Worm (Caenorhabditis elegans) whole organism, young adult: ENCODE data around the gene K04B12.2.

ENCODE experiments used
- C17E4.6 ChIP-seq: fragments of 200-800 bp; sonication (Bioruptor generic); IDR thresholded peaks from 2 replicates; pipeline ENCODE4 v1.3.6; 2022; ENCODE audit warnings: missing genetic modification reagents, missing genetic modification characterization, missing compliant biosample characterization
- D2030.7 ChIP-seq: fragments of 200-800 bp; sonication (Bioruptor generic); IDR thresholded peaks from 2 replicates; pipeline ENCODE4 v1.3.6; 2022; ENCODE audit warnings: missing genetic modification reagents, missing genetic modification characterization, missing compliant biosample characterization
- F22D6.2 ChIP-seq: sonication (generic microtip); optimal IDR thresholded peaks from 2 replicates; lab custom pipeline; 2016; ENCODE audit warnings: mild to moderate bottlenecking, missing genetic modification characterization, missing compliant biosample characterization
- F33H1.4 ChIP-seq: fragments of 200-800 bp; sonication (Bioruptor generic); IDR thresholded peaks from 2 replicates; pipeline ENCODE4 v1.3.6; 2022; ENCODE audit warnings: missing genetic modification reagents, missing genetic modification characterization, missing compliant biosample characterization
- F37B4.10 ChIP-seq: fragments of 200-800 bp; sonication (Bioruptor generic); IDR thresholded peaks from 2 replicates; pipeline ENCODE4 v1.3.6; 2022; ENCODE audit warnings: missing genetic modification characterization, missing compliant biosample characterization
- F55B11.4 ChIP-seq: sonication (generic microtip); optimal IDR thresholded peaks from 2 replicates; lab custom pipeline; 2016; ENCODE audit warnings: missing compliant biosample characterization, missing genetic modification characterization, borderline replicate concordance; ENCODE audit not compliant: insufficient read depth
- F57C9.4 ChIP-seq: sonication (generic microtip); optimal IDR thresholded peaks from 2 replicates; lab custom pipeline; 2017; ENCODE audit warnings: mild to moderate bottlenecking, missing genetic modification characterization, missing compliant biosample characterization
- Y53G8AR.9 ChIP-seq: fragments of 200-800 bp; sonication (Bioruptor generic); conservative IDR thresholded peaks from 2 replicates; pipeline ENCODE4 v1.3.6; 2022; ENCODE audit warnings: missing genetic modification reagents, missing genetic modification characterization, missing compliant biosample characterization
- akir-1 ChIP-seq: fragments of 200-800 bp; sonication (Bioruptor generic); optimal IDR thresholded peaks from 2 replicates; lab custom pipeline; 2018; ENCODE audit warnings: mild to moderate bottlenecking, missing genetic modification characterization, moderate library complexity, missing compliant biosample characterization
- ama-1 ChIP-seq, 3 experiments: fragments of 150-350 bp in 1 of 3; sonication (generic microtip) in 2 of 3; optimal IDR thresholded peaks; 2 replicates each; lab custom pipeline; 2014 to 2018; ENCODE audit warnings: missing biosample characterization in 2 of 3, missing genetic modification characterization in 2 of 3, missing genetic modification reagents in 2 of 3
- attf-5 ChIP-seq: fragments of 200-800 bp; sonication (Bioruptor generic); optimal IDR thresholded peaks from 2 replicates; lab custom pipeline; 2018; ENCODE audit warnings: mild to moderate bottlenecking, missing genetic modification characterization, missing compliant biosample characterization
- bed-2 ChIP-seq: fragments of 200-800 bp; sonication (Bioruptor generic); IDR thresholded peaks from 2 replicates; pipeline ENCODE4 v1.3.6; 2022; ENCODE audit warnings: missing genetic modification reagents, missing genetic modification characterization, missing compliant biosample characterization
- ceh-100 ChIP-seq: fragments of 200-800 bp; sonication (Bioruptor generic); IDR thresholded peaks from 2 replicates; pipeline ENCODE4 v1.3.6; 2022; ENCODE audit warnings: missing genetic modification reagents, missing genetic modification characterization, missing compliant biosample characterization
- ceh-58 ChIP-seq: fragments of 200-800 bp; sonication (Bioruptor generic); IDR thresholded peaks from 2 replicates; pipeline ENCODE4 v1.3.6; 2022; ENCODE audit warnings: missing genetic modification characterization, missing compliant biosample characterization
- ceh-91 ChIP-seq: fragments of 200-800 bp; sonication (Bioruptor generic); IDR thresholded peaks from 2 replicates; pipeline ENCODE4 v1.3.6; 2022; ENCODE audit warnings: missing genetic modification reagents, missing genetic modification characterization, missing compliant biosample characterization
- die-1 ChIP-seq: sonication (generic microtip); optimal IDR thresholded peaks from 2 replicates; lab custom pipeline; 2016; ENCODE audit warnings: missing genotype, mild to moderate bottlenecking, missing genetic modification characterization, missing compliant biosample characterization
- dpl-1 ChIP-seq: fragments of 150-350 bp; optimal IDR thresholded peaks from 2 replicates; lab custom pipeline; 2014; ENCODE audit warnings: missing biosample characterization, missing genetic modification reagents, missing genetic modification characterization
- efl-1 ChIP-seq: fragments of 150-350 bp; optimal IDR thresholded peaks from 2 replicates; lab custom pipeline; 2014; ENCODE audit warnings: missing biosample characterization, missing genetic modification reagents, missing genetic modification characterization
- egl-44 ChIP-seq: fragments of 200-800 bp; sonication (Bioruptor generic); IDR thresholded peaks from 2 replicates; pipeline ENCODE4 v1.3.6; 2022; ENCODE audit warnings: missing genetic modification reagents, missing genetic modification characterization, missing compliant biosample characterization
- fkh-3 ChIP-seq: sonication (generic microtip); optimal IDR thresholded peaks from 2 replicates; lab custom pipeline; 2016; ENCODE audit warnings: mild to moderate bottlenecking, missing genetic modification characterization, missing compliant biosample characterization
- him-1 ChIP-seq: sonication (generic microtip); optimal IDR thresholded peaks from 2 replicates; lab custom pipeline; 2016; ENCODE audit warnings: missing genotype, missing genetic modification reagents, missing genetic modification characterization, missing compliant biosample characterization
- lin-40 ChIP-seq: sonication (generic microtip); optimal IDR thresholded peaks from 2 replicates; lab custom pipeline; 2016; ENCODE audit warnings: missing genetic modification characterization, mild to moderate bottlenecking, missing compliant biosample characterization, missing genotype, missing genetic modification reagents
- lin-54 ChIP-seq: fragments of 200-800 bp; sonication (Bioruptor generic); optimal IDR thresholded peaks from 2 replicates; lab custom pipeline; 2018; ENCODE audit warnings: mild to moderate bottlenecking, missing genetic modification characterization, missing compliant biosample characterization
- lsl-1 ChIP-seq: fragments of 200-800 bp; sonication (Bioruptor generic); optimal IDR thresholded peaks from 2 replicates; lab custom pipeline; 2018; ENCODE audit warnings: mild to moderate bottlenecking, missing genetic modification characterization, moderate library complexity, missing compliant biosample characterization
- madf-6 ChIP-seq: fragments of 200-800 bp; sonication (Bioruptor generic); IDR thresholded peaks from 2 replicates; pipeline ENCODE4 v1.3.6; 2022; ENCODE audit warnings: missing genetic modification reagents, missing genetic modification characterization, missing compliant biosample characterization
- madf-8 ChIP-seq: fragments of 200-800 bp; sonication (Bioruptor generic); conservative IDR thresholded peaks from 2 replicates; pipeline ENCODE4 v1.3.6; 2022; ENCODE audit warnings: missing genetic modification reagents, missing genetic modification characterization, missing compliant biosample characterization
- mel-28 ChIP-seq: sonication (generic microtip); optimal IDR thresholded peaks from 2 replicates; lab custom pipeline; 2016; ENCODE audit warnings: borderline replicate concordance, mild to moderate bottlenecking, missing genetic modification characterization, missing compliant biosample characterization
- mes-4 ChIP-seq: sonication (generic microtip); optimal IDR thresholded peaks from 2 replicates; lab custom pipeline; 2016; ENCODE audit warnings: missing genotype, missing genetic modification characterization, missing compliant biosample characterization
- mxl-1 ChIP-seq: sonication (generic microtip); optimal IDR thresholded peaks from 2 replicates; lab custom pipeline; 2016; ENCODE audit warnings: missing genetic modification characterization, missing compliant biosample characterization
- nfya-1 ChIP-seq: sonication (generic microtip); optimal IDR thresholded peaks from 2 replicates; lab custom pipeline; 2017; ENCODE audit warnings: antibody characterized with exemption, missing compliant biosample characterization, missing genetic modification characterization, borderline replicate concordance; ENCODE audit not compliant: insufficient read depth
- nfya-2 ChIP-seq: fragments of 200-800 bp; sonication (Bioruptor generic); IDR thresholded peaks from 2 replicates; pipeline ENCODE4 v1.3.6; 2022; ENCODE audit warnings: missing genetic modification reagents, missing genetic modification characterization, missing compliant biosample characterization
- nfyb-1 ChIP-seq: fragments of 200-800 bp; sonication (Bioruptor generic); IDR thresholded peaks from 2 replicates; pipeline ENCODE4 v1.3.6; 2022; ENCODE audit warnings: missing genetic modification reagents, missing genetic modification characterization, missing compliant biosample characterization
- nhr-179 ChIP-seq: sonication (generic microtip); optimal IDR thresholded peaks from 2 replicates; lab custom pipeline; 2016; ENCODE audit warnings: mild to moderate bottlenecking, missing genetic modification characterization, missing compliant biosample characterization
- sea-2 ChIP-seq: fragments of 200-800 bp; sonication (Bioruptor generic); IDR thresholded peaks from 2 replicates; pipeline ENCODE4 v1.3.6; 2022; ENCODE audit warnings: missing genetic modification characterization, missing compliant biosample characterization
- snpc-1.3 ChIP-seq: sonication (generic microtip); optimal IDR thresholded peaks from 2 replicates; lab custom pipeline; 2017; ENCODE audit warnings: missing genetic modification characterization, mild to moderate bottlenecking, missing compliant biosample characterization, antibody characterized with exemption, moderate library complexity, missing genotype, missing genetic modification reagents; ENCODE audit not compliant: insufficient read depth
- sptf-2 ChIP-seq: fragments of 200-800 bp; sonication (Bioruptor generic); optimal IDR thresholded peaks from 2 replicates; lab custom pipeline; 2018; ENCODE audit warnings: mild to moderate bottlenecking, missing genetic modification characterization, missing compliant biosample characterization
- tbp1 ChIP-seq: fragments of 200-800 bp; sonication (Bioruptor generic); optimal IDR thresholded peaks from 2 replicates; lab custom pipeline; 2018; ENCODE audit warnings: mild to moderate bottlenecking, missing genetic modification characterization, missing compliant biosample characterization
- tlf-1 ChIP-seq: fragments of 200-800 bp; sonication (Bioruptor generic); optimal IDR thresholded peaks from 2 replicates; lab custom pipeline; 2018; ENCODE audit warnings: mild to moderate bottlenecking, missing genetic modification characterization, missing compliant biosample characterization
- zfh-2 ChIP-seq: fragments of 200-800 bp; sonication (Bioruptor generic); conservative IDR thresholded peaks from 2 replicates; pipeline ENCODE4 v1.3.6; 2022; ENCODE audit warnings: missing genetic modification reagents, missing genetic modification characterization, missing compliant biosample characterization
- ztf-25 ChIP-seq: fragments of 200-800 bp; sonication (Bioruptor generic); IDR thresholded peaks from 2 replicates; pipeline ENCODE4 v1.3.6; 2022; ENCODE audit warnings: missing genetic modification reagents, missing genetic modification characterization, missing compliant biosample characterization
- ztf-26 ChIP-seq: sonication (generic microtip); optimal IDR thresholded peaks from 2 replicates; lab custom pipeline; 2017; ENCODE audit warnings: missing genetic modification characterization, missing compliant biosample characterization
- ztf-3 ChIP-seq: fragments of 200-800 bp; sonication (Bioruptor generic); optimal IDR thresholded peaks from 2 replicates; lab custom pipeline; 2018; ENCODE audit warnings: mild to moderate bottlenecking, missing genetic modification characterization, missing compliant biosample characterization

The K04B12.2 gene

DNA sequence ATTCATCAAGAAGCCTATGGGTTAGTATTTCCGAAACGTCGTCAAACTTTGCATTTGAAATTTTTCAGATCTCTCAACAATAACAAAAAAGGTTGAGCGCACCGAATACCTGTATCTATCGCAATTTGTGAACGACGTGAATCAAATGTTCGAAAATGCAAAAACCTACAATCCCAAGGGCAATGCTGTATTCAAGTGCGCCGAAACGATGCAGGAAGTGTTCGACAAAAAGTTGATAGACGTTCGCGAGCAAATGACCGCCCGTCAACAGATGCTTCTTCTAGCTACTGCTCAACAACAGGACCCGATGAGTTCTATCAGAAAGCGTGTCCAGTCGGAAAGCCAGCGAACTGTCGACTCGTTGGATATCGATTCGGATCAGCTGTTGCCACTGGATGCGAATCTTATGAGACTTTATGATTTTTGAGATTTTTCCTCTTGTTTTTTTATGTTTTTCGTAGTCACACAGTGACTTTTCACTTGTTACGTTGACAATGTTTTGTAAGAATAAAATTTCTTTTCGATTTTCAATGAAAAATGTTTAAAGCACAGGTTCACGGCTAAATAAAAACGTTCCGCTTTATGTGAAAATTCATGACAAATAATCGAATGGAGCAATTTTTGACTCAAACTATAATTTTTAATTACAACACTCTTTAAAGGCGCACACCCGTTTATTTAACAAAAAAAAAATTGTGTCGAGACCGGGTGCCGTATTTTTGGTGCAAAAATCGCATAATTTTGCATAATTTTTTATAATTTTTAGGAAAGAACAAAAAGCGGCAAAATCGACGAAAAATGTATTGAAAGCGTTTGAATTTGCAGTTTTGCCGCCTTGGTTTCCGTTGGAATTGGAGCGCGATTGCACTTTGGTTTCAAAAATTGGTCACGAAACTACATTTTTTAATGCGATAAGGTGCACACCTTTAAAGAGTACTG, 30.2 kb downstream of the K04B12.2 start:
- TF ChIP-seq zfh-2 (GFP tag; lab: Robert Waterston, UW) (no peak), snpc-1.3 (tag; lab: Kevin White, UChicago) (no peak), F57C9.4 (no peak), tlf-1 (GFP tag; lab: Kevin White, UChicago) (no peak), ztf-26 (tag; lab: Kevin White, UChicago) (peak; percentile 68), egl-44 (no peak), F22D6.2 (tag; lab: Kevin White, UChicago) (no peak), him-1 (tag; lab: Kevin White, UChicago) (peak; percentile 3), ama-1 (optimal IDR thresholded peaks at IDR 0.05; lab: Kevin White, UChicago) (peak; percentile 92), ama-1 (GFP tag; optimal IDR thresholded peaks at IDR 0.05; lab: Kevin White, UChicago) (no peak), mxl-1 (tag; lab: Kevin White, UChicago) (no peak), Y53G8AR.9 (no peak), bed-2 (GFP tag; lab: Robert Waterston, UW) (no peak), nfyb-1 (no peak), F55B11.4 (tag; lab: Kevin White, UChicago) (no peak), lin-40 (tag; lab: Kevin White, UChicago) (no peak), lin-54 (GFP tag; lab: Kevin White, UChicago) (peak; percentile 45), akir-1 (GFP tag; lab: Kevin White, UChicago) (no peak), fkh-3 (tag; lab: Kevin White, UChicago) (no peak), lsl-1 (GFP tag; lab: Kevin White, UChicago) (peak; percentile 75), ceh-100 (GFP tag; lab: Robert Waterston, UW) (no peak), mel-28 (tag; lab: Kevin White, UChicago) (no peak), nhr-179 (tag; lab: Kevin White, UChicago) (no peak), ztf-25 (GFP tag; lab: Robert Waterston, UW) (no peak), dpl-1 (no peak), ceh-91 (GFP tag; lab: Robert Waterston, UW) (no peak), attf-5 (GFP tag; lab: Kevin White, UChicago) (no peak), efl-1 (GFP tag; lab: Kevin White, UChicago) (peak; percentile 61), madf-8 (GFP tag; lab: Robert Waterston, UW) (peak; percentile 42), madf-6 (GFP tag; lab: Robert Waterston, UW) (peak; percentile 50; the same call in 1 of the 2 replicates), tbp1 (GFP tag; lab: Kevin White, UChicago) (peak; percentile 1), die-1 (tag; lab: Kevin White, UChicago) (no peak), mes-4 (no peak), nfya-2 (GFP tag; lab: Robert Waterston, UW) (no peak), ztf-3 (no peak), F37B4.10 (GFP tag; lab: Robert Waterston, UW) (no peak), sptf-2 (GFP tag; lab: Kevin White, UChicago) (no peak), ceh-58 (no peak), sea-2 (GFP tag; lab: Robert Waterston, UW) (no peak), C17E4.6 (GFP tag; lab: Robert Waterston, UW) (no peak), nfya-1 (no peak), D2030.7 (GFP tag; lab: Robert Waterston, UW) (no peak), F33H1.4 (GFP tag; lab: Robert Waterston, UW) (0 out of 2 replicates have a peak, but pooled peaks have one; percentile 28)
